Fruit fly (Drosophila melanogaster): Measurements from ENCODE around the gene CG15601.

Gene CG15601

DNA sequence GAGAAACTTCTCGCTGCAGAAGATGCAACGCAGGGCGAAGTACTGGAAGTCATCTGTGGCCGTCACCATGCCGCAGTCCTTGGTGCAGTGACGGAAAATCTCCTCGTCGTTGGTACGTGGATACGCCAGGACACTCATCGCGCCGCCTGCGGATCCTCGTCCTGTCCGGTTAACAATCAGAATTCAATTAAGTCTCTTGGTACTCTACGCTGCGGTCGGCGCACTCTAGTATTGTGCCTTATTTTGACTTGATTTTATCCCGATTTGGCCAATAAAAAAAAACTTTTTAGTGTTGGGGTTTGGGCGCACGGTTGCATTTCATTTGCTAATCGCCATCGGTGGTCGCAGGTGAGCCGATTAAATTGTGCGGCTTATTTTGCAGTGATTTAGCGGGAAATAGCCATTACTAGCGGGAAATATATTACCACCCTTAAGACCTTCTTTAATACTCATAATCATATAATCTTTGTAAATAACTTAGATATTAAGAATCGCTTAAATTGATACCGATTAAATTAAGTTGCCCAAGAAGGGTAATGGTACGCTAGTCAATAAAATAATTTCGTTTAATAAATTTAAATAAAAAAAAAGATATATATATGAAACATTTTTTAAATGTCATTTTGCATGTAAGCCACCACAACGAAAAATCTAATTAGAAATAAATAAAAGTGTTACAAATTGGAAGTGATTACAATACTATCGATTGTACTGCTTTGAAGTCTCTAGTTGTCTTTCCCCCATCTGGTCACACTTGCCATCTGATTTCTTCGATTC, 35.6 kb downstream of the CG15601 start, which contains the start of the genes CG8944 and CCT6 (continued):
- TF ChIP-seq CG12659 (GFP tag; optimal IDR thresholded peaks at IDR 0.05) (peak; percentile 18), gfzf (GFP tag; optimal IDR thresholded peaks at IDR 0.05) (peak; percentile 45), her (GFP tag; optimal IDR thresholded peaks at IDR 0.05) (no peak), grau (tag; optimal IDR thresholded peaks at IDR 0.05) (peak; percentile 1), Rfx (GFP tag; IDR thresholded peaks at IDR 0.05) (peak; percentile 57), sens (GFP tag) (peak; percentile 64), CG12155 (GFP tag; optimal IDR thresholded peaks at IDR 0.05) (no peak), CG3838 (GFP tag; optimal IDR thresholded peaks at IDR 0.05) (no peak), bigmax (GFP tag; optimal IDR thresholded peaks at IDR 0.05) (no peak), CG18476 (GFP tag; optimal IDR thresholded peaks at IDR 0.05) (no peak), yki (optimal IDR thresholded peaks at IDR 0.05) (no peak), ci (GFP tag; IDR thresholded peaks at IDR 0.05) (0 out of 3 replicates have a peak, but pooled peaks have one; percentile 19), lilli (GFP tag; optimal IDR thresholded peaks at IDR 0.05) (peak; percentile 1), CG12219 (GFP tag; optimal IDR thresholded peaks at IDR 0.05) (no peak), al (GFP tag; IDR thresholded peaks at IDR 0.05) (no peak), Ets97D (GFP tag; optimal IDR thresholded peaks at IDR 0.05) (peak; percentile 17), abd-A (tag; optimal IDR thresholded peaks at IDR 0.05) (no peak), fd3F (GFP tag; optimal IDR thresholded peaks at IDR 0.05) (no peak), bcd (GFP tag; optimal IDR thresholded peaks at IDR 0.05) (peak; percentile 5), Awh (GFP tag; IDR thresholded peaks at IDR 0.05) (no peak), CG34224 (GFP tag; IDR thresholded peaks at IDR 0.05; ENCODE audit: partially characterized antibody) (0 out of 3 replicates have a peak, but pooled peaks have one; percentile 24), CG1602 (GFP tag; optimal IDR thresholded peaks at IDR 0.05) (no peak), CG9215 (GFP tag; IDR thresholded peaks at IDR 0.05) (0 out of 2 replicates have a peak, but pooled peaks have one; percentile 31), CG30431 (GFP tag; optimal IDR thresholded peaks at IDR 0.05) (no peak), bbx (GFP tag; IDR thresholded peaks at IDR 0.05; ENCODE audit: partially characterized antibody) (peak; percentile 44; the same call in 1 of the 2 replicates), MBD-R2 (GFP tag; IDR thresholded peaks at IDR 0.05) (peak; percentile 52), CG2120 (GFP tag; optimal IDR thresholded peaks at IDR 0.05) (peak; percentile 53), CG7963 (GFP tag; IDR thresholded peaks at IDR 0.05; ENCODE audit: partially characterized antibody) (peak; percentile 17; the same call in 1 of the 3 replicates), slbo (GFP tag; IDR thresholded peaks at IDR 0.05) (peak; percentile 50), CG30403 (GFP tag; optimal IDR thresholded peaks at IDR 0.05) (peak; percentile 31), CG14710 (tag; optimal IDR thresholded peaks at IDR 0.05) (peak; percentile 71), Opbp (GFP tag; IDR thresholded peaks at IDR 0.05; ENCODE audit: partially characterized antibody) (peak; percentile 40; the same call in 1 of the 3 replicates), CG15514 (GFP tag; optimal IDR thresholded peaks at IDR 0.05) (peak; percentile 30), CG6791 (GFP tag; IDR thresholded peaks at IDR 0.05; ENCODE audit: partially characterized antibody) (peak; percentile 58; the same call in 1 of the 3 replicates), CG13775 (GFP tag; optimal IDR thresholded peaks at IDR 0.05) (peak; percentile 29), MESR4 (GFP tag; optimal IDR thresholded peaks at IDR 0.05) (peak; percentile 90), Sry-β (GFP tag; optimal IDR thresholded peaks at IDR 0.05) (peak; percentile 83), NC2α (GFP tag; optimal IDR thresholded peaks at IDR 0.05) (no peak), CG13287 (GFP tag; IDR thresholded peaks at IDR 0.05; ENCODE audit: partially characterized antibody) (0 out of 2 replicates have a peak, but pooled peaks have one; percentile 28), slou (GFP tag; optimal IDR thresholded peaks at IDR 0.05) (no peak), CG7556 (GFP tag; optimal IDR thresholded peaks at IDR 0.05) (no peak), CG13424 (tag; optimal IDR thresholded peaks at IDR 0.05) (peak; percentile 29), crp (GFP tag; optimal IDR thresholded peaks at IDR 0.05) (peak in 1 of 2 experiments; percentile 32), CG12236 (GFP tag; optimal IDR thresholded peaks at IDR 0.05) (no peak), YL-1 (GFP tag; optimal IDR thresholded peaks at IDR 0.05) (no peak), Doc3 (GFP tag; IDR thresholded peaks at IDR 0.05; ENCODE audit: partially characterized antibody) (0 out of 3 replicates have a peak, but pooled peaks have one; percentile 31), zen2 (GFP tag; IDR thresholded peaks at IDR 0.05; ENCODE audit: partially characterized antibody) (no peak), dpn (GFP tag; optimal IDR thresholded peaks at IDR 0.05) (peak in 1 of 2 experiments; percentile 21)

Measured in whole organism, embryonic.